Fruit fly (Drosophila melanogaster) whole organism, embryonic: Measurements from ENCODE around the gene Acp98AB.

Source experiments
- Bgb ChIP-seq: fragments of 200-800 bp; sonication (Bioruptor generic); IDR thresholded peaks from 2 replicates; pipeline ENCODE4 v1.3.6; 2022; ENCODE audit warnings: missing biosample characterization, missing genetic modification characterization; ENCODE audit not compliant: partially characterized antibody
- Bteb2 ChIP-seq: fragments of 200-800 bp; sonication (Bioruptor generic); optimal IDR thresholded peaks from 2 replicates; lab custom pipeline; 2016; ENCODE audit warnings: missing biosample characterization, missing genetic modification characterization
- CG10462 ChIP-seq: fragments of 200-800 bp; sonication (Bioruptor generic); optimal IDR thresholded peaks from 2 replicates; lab custom pipeline; 2016; ENCODE audit warnings: missing biosample characterization, missing genetic modification characterization
- CG12104 ChIP-seq: fragments of 200-800 bp; sonication (Bioruptor generic); optimal IDR thresholded peaks from 3 replicates; lab custom pipeline; 2016; ENCODE audit warnings: missing biosample characterization, missing genetic modification characterization
- CG12155 ChIP-seq: fragments of 200-800 bp; sonication (Bioruptor generic); optimal IDR thresholded peaks from 3 replicates; lab custom pipeline; 2016; ENCODE audit warnings: missing biosample characterization, missing genetic modification characterization
- CG12219 ChIP-seq: fragments of 200-800 bp; sonication (Bioruptor generic); optimal IDR thresholded peaks from 3 replicates; lab custom pipeline; 2018; ENCODE audit warnings: missing biosample characterization, mild to moderate bottlenecking, missing genetic modification characterization
- CG14014 ChIP-seq: fragments of 200-800 bp; sonication (Bioruptor generic); IDR thresholded peaks from 2 replicates; pipeline ENCODE4 v1.3.6; 2022; ENCODE audit warnings: missing biosample characterization, missing genetic modification characterization
- CG14667 ChIP-seq: fragments of 200-800 bp; sonication (Bioruptor generic); IDR thresholded peaks from 2 replicates; pipeline ENCODE4 v1.3.6; 2022; ENCODE audit warnings: missing biosample characterization, missing genetic modification characterization
- CG15011 ChIP-seq: fragments of 200-800 bp; sonication (Bioruptor generic); optimal IDR thresholded peaks from 3 replicates; lab custom pipeline; 2018; ENCODE audit warnings: missing biosample characterization, mild to moderate bottlenecking, missing genetic modification characterization
- CG16779 ChIP-seq: fragments of 200-800 bp; sonication (Bioruptor generic); IDR thresholded peaks from 2 replicates; pipeline ENCODE4 v1.3.6; 2022; ENCODE audit warnings: missing biosample characterization, missing genetic modification characterization
- CG16815 ChIP-seq: fragments of 200-800 bp; sonication (Bioruptor generic); optimal IDR thresholded peaks from 3 replicates; lab custom pipeline; 2017; ENCODE audit warnings: missing biosample characterization, mild to moderate bottlenecking, missing genetic modification characterization
- CG17361 ChIP-seq: fragments of 200-800 bp; sonication (Bioruptor generic); IDR thresholded peaks from 3 replicates; pipeline ENCODE4 v1.3.6; 2022; ENCODE audit warnings: missing biosample characterization, missing genetic modification characterization
- CG30403 ChIP-seq: fragments of 200-800 bp; sonication (Bioruptor generic); optimal IDR thresholded peaks from 3 replicates; lab custom pipeline; 2016; ENCODE audit warnings: missing biosample characterization, missing genetic modification characterization
- CG32772 ChIP-seq: fragments of 200-800 bp; sonication (Bioruptor generic); IDR thresholded peaks from 2 replicates; pipeline ENCODE4 v1.3.6; 2022; ENCODE audit warnings: missing biosample characterization, missing genetic modification characterization
- CG3281 ChIP-seq: fragments of 200-800 bp; sonication (Bioruptor generic); optimal IDR thresholded peaks from 3 replicates; lab custom pipeline; 2017; ENCODE audit warnings: missing biosample characterization, mild to moderate bottlenecking, missing genetic modification characterization
- CG4360 ChIP-seq: fragments of 200-800 bp; sonication (Bioruptor generic); IDR thresholded peaks from 2 replicates; pipeline ENCODE4 v1.3.6; 2022; ENCODE audit warnings: missing biosample characterization, missing genetic modification characterization
- CG4707 ChIP-seq: fragments of 200-800 bp; sonication (Bioruptor generic); optimal IDR thresholded peaks from 2 replicates; lab custom pipeline; 2018; ENCODE audit warnings: missing biosample characterization, mild to moderate bottlenecking, missing genetic modification characterization, moderate library complexity
- CG8924 ChIP-seq: fragments of 200-800 bp; optimal IDR thresholded peaks from 3 replicates; lab custom pipeline; 2019; ENCODE audit warnings: missing biosample characterization, mild to moderate bottlenecking, missing genetic modification characterization, moderate library complexity
- CHES-1-like ChIP-seq: fragments of 200-800 bp; sonication (Bioruptor generic); optimal IDR thresholded peaks from 2 replicates; lab custom pipeline; 2016; ENCODE audit warnings: missing biosample characterization, missing genetic modification characterization
- Chrac-16 ChIP-seq: fragments of 200-800 bp; sonication (Bioruptor generic); optimal IDR thresholded peaks from 3 replicates; lab custom pipeline; 2016; ENCODE audit warnings: missing biosample characterization, missing genetic modification characterization
- Fer2 ChIP-seq: fragments of 200-800 bp; sonication (Bioruptor generic); optimal IDR thresholded peaks from 2 replicates; lab custom pipeline; 2018; ENCODE audit warnings: missing biosample characterization, mild to moderate bottlenecking, missing genetic modification characterization, moderate library complexity
- Hand ChIP-seq: fragments of 200-800 bp; sonication (Bioruptor generic); optimal IDR thresholded peaks from 2 replicates; lab custom pipeline; 2017; ENCODE audit warnings: mild to moderate bottlenecking, missing biosample characterization, missing genetic modification reagents, missing genetic modification characterization
- Hsf ChIP-seq: fragments of 200-800 bp; sonication (Bioruptor generic); optimal IDR thresholded peaks from 3 replicates; lab custom pipeline; 2016; ENCODE audit warnings: missing biosample characterization, missing genetic modification characterization
- MBD-R2 ChIP-seq: fragments of 200-800 bp; sonication (Bioruptor generic); IDR thresholded peaks from 2 replicates; pipeline ENCODE4 v1.3.6; 2022; ENCODE audit warnings: missing biosample characterization, missing genetic modification characterization
- NC2α ChIP-seq: fragments of 200-800 bp; sonication (Bioruptor generic); optimal IDR thresholded peaks from 2 replicates; lab custom pipeline; 2016; ENCODE audit warnings: missing biosample characterization, missing genetic modification characterization
- NC2β ChIP-seq: fragments of 200-800 bp; sonication (Bioruptor generic); optimal IDR thresholded peaks from 2 replicates; lab custom pipeline; 2016; ENCODE audit warnings: missing biosample characterization, missing genetic modification characterization
- PHDP ChIP-seq: fragments of 200-800 bp; sonication (Bioruptor generic); optimal IDR thresholded peaks from 3 replicates; lab custom pipeline; 2018; ENCODE audit warnings: missing biosample characterization, mild to moderate bottlenecking, missing genetic modification characterization, moderate library complexity
- Ptx1 ChIP-seq: fragments of 200-800 bp; sonication (Bioruptor generic); IDR thresholded peaks from 2 replicates; pipeline ENCODE4 v1.3.6; 2022; ENCODE audit warnings: missing biosample characterization, missing genetic modification characterization
- Scr ChIP-seq: fragments of 200-800 bp; sonication (Bioruptor generic); IDR thresholded peaks from 2 replicates; pipeline ENCODE4 v1.3.6; 2022; ENCODE audit warnings: missing biosample characterization, missing genetic modification characterization; ENCODE audit not compliant: partially characterized antibody
- Usf ChIP-seq: fragments of 200-800 bp; sonication (Bioruptor generic); optimal IDR thresholded peaks from 2 replicates; lab custom pipeline; 2017; ENCODE audit warnings: missing genotype, missing biosample characterization, missing genetic modification characterization
- YL-1 ChIP-seq: fragments of 200-800 bp; sonication (Bioruptor generic); optimal IDR thresholded peaks from 3 replicates; lab custom pipeline; 2017; ENCODE audit warnings: missing biosample characterization, mild to moderate bottlenecking, missing genetic modification characterization
- az2 ChIP-seq: fragments of 200-800 bp; sonication (Bioruptor generic); optimal IDR thresholded peaks from 3 replicates; lab custom pipeline; 2016; ENCODE audit warnings: missing biosample characterization, missing genetic modification characterization
- br ChIP-seq: fragments of >200 bp; optimal IDR thresholded peaks from 2 replicates; lab custom pipeline; 2017
- bsh ChIP-seq, 2 experiments: fragments of 200-800 bp; sonication (Bioruptor generic); optimal IDR thresholded peaks; 2 replicates each; lab custom pipeline; 2017 to 2018; ENCODE audit warnings: mild to moderate bottlenecking in 2 of 2, missing biosample characterization in 2 of 2, missing genetic modification characterization in 2 of 2, moderate library complexity in 1 of 2
- cg ChIP-seq: fragments of 200-800 bp; sonication (Bioruptor generic); optimal IDR thresholded peaks from 3 replicates; lab custom pipeline; 2019; ENCODE audit warnings: missing biosample characterization, mild to moderate bottlenecking, missing genetic modification characterization, moderate library complexity
- ewg ChIP-seq: fragments of 200-800 bp; sonication (Bioruptor generic); optimal IDR thresholded peaks from 3 replicates; lab custom pipeline; 2017; ENCODE audit warnings: mild to moderate bottlenecking, missing biosample characterization, missing genetic modification reagents, missing genetic modification characterization
- eyg ChIP-seq: fragments of 200-800 bp; sonication (Bioruptor generic); optimal IDR thresholded peaks from 3 replicates; lab custom pipeline; 2016; ENCODE audit warnings: missing biosample characterization, missing genetic modification characterization
- fd96Cb ChIP-seq: fragments of 200-800 bp; sonication (Bioruptor generic); optimal IDR thresholded peaks from 2 replicates; lab custom pipeline; 2018; ENCODE audit warnings: missing biosample characterization, mild to moderate bottlenecking, missing genetic modification characterization, moderate library complexity
- hkb ChIP-seq, 2 experiments: fragments of 200-800 bp in 1 of 2; fragments of >200 bp in 1 of 2; sonication (Bioruptor generic) in 1 of 2; IDR thresholded peaks in 1 of 2; optimal IDR thresholded peaks in 1 of 2; 2 replicates each; pipeline versions ENCODE4 v1.3.6 to Lab custom; 2017 to 2022; ENCODE audit warnings: missing biosample characterization in 1 of 2, missing genetic modification characterization in 1 of 2
- hth ChIP-seq: fragments of >200 bp; optimal IDR thresholded peaks from 2 replicates; lab custom pipeline; 2017; ENCODE audit warnings: inconsistent platforms
- lab ChIP-seq: fragments of 200-800 bp; sonication (Bioruptor generic); optimal IDR thresholded peaks from 3 replicates; lab custom pipeline; 2017; ENCODE audit warnings: missing biosample characterization, missing genetic modification characterization, mild to moderate bottlenecking, moderate library complexity, missing genetic modification reagents
- nerfin-2 ChIP-seq: fragments of 200-800 bp; sonication (Bioruptor generic); IDR thresholded peaks from 2 replicates; pipeline ENCODE4 v1.3.6; 2022; ENCODE audit warnings: missing biosample characterization, missing genetic modification characterization; ENCODE audit not compliant: partially characterized antibody
- pb ChIP-seq: fragments of 200-800 bp; sonication (Bioruptor generic); optimal IDR thresholded peaks from 3 replicates; lab custom pipeline; 2016; ENCODE audit warnings: missing biosample characterization, missing genetic modification characterization
- pita ChIP-seq: fragments of 200-800 bp; sonication (Bioruptor generic); optimal IDR thresholded peaks from 2 replicates; lab custom pipeline; 2017; ENCODE audit warnings: missing biosample characterization, mild to moderate bottlenecking, missing genetic modification characterization
- pros ChIP-seq: fragments of 200-800 bp; sonication (Bioruptor generic); optimal IDR thresholded peaks from 3 replicates; lab custom pipeline; 2019; ENCODE audit warnings: missing biosample characterization, mild to moderate bottlenecking, missing genetic modification characterization, moderate library complexity
- rib ChIP-seq: fragments of 200-800 bp; sonication (Bioruptor generic); IDR thresholded peaks from 2 replicates; pipeline ENCODE4 v1.3.6; 2022; ENCODE audit warnings: missing biosample characterization, missing genetic modification characterization
- ro ChIP-seq: fragments of 200-800 bp; sonication (Bioruptor generic); IDR thresholded peaks from 2 replicates; pipeline ENCODE4 v1.3.6; 2022; ENCODE audit warnings: missing biosample characterization, missing genetic modification characterization
- schlank ChIP-seq: fragments of 200-800 bp; sonication (Bioruptor generic); optimal IDR thresholded peaks from 2 replicates; lab custom pipeline; 2018; ENCODE audit warnings: missing biosample characterization, mild to moderate bottlenecking, missing genetic modification characterization
- stc ChIP-seq: fragments of 200-800 bp; sonication (Bioruptor generic); IDR thresholded peaks from 2 replicates; pipeline ENCODE4 v1.3.6; 2022; ENCODE audit warnings: missing biosample characterization, missing genetic modification characterization
- tgo ChIP-seq: fragments of 200-800 bp; sonication (Bioruptor generic); IDR thresholded peaks from 3 replicates; pipeline ENCODE4 v1.3.6; 2022; ENCODE audit warnings: missing biosample characterization, missing genetic modification characterization
- vvl ChIP-seq: fragments of 200-800 bp; sonication (Bioruptor generic); IDR thresholded peaks from 2 replicates; pipeline ENCODE4 v1.3.6; 2022; ENCODE audit warnings: missing biosample characterization, missing genetic modification characterization

Gene Acp98AB

dm6 chr3R:27677174-27677726 lies 17.4 kb upstream of the Acp98AB start, which contains the start of gene Hsdl2 (continued):
- TF ChIP-seq Scr (GFP tag; lab: Robert Waterston, UW) (peak; percentile 72), bsh (GFP tag; optimal IDR thresholded peaks at IDR 0.05; lab: Kevin White, UChicago) (no peak), CG32772 (0 out of 2 replicates have a peak, but pooled peaks have one; percentile 29), CG10462 (GFP tag; lab: Kevin White, UChicago) (no peak), fd96Cb (no peak), NC2α (GFP tag; lab: Kevin White, UChicago) (no peak), CG15011 (no peak), cg (GFP tag; lab: Kevin White, UChicago) (peak; percentile 96), pita (GFP tag; lab: Kevin White, UChicago) (peak; percentile 53), YL-1 (peak; percentile 70), tgo (peak; percentile 48; the same call in 2 of the 3 replicates), hth (lab: Kevin White, UChicago) (no peak), MBD-R2 (GFP tag; lab: Robert Waterston, UW) (peak; percentile 61), ewg (no peak), CG14014 (no peak), CG16815 (GFP tag; lab: Kevin White, UChicago) (no peak), az2 (peak; percentile 29), schlank (tag; lab: Kevin White, UChicago) (no peak), br (no peak), CG4360 (GFP tag; lab: Robert Waterston, UW) (no peak), CG30403 (GFP tag; lab: Kevin White, UChicago) (peak; percentile 37), ro (no peak), CG17361 (GFP tag; lab: Robert Waterston, UW) (no peak), eyg (GFP tag; lab: Kevin White, UChicago) (no peak), hkb (optimal IDR thresholded peaks at IDR 0.05; lab: Kevin White, UChicago) (peak; percentile 52), hkb (GFP tag; IDR thresholded peaks at IDR 0.05; lab: Robert Waterston, UW) (peak; percentile 46; the same call in 1 of the 2 replicates), rib (GFP tag; lab: Robert Waterston, UW) (no peak), Fer2 (tag; lab: Kevin White, UChicago) (no peak), CHES-1-like (GFP tag; lab: Kevin White, UChicago) (peak; percentile 38), Bteb2 (GFP tag; lab: Kevin White, UChicago) (peak; percentile 44), pb (GFP tag; lab: Kevin White, UChicago) (no peak), PHDP (tag; lab: Kevin White, UChicago) (no peak), Bgb (peak; percentile 64), pros (GFP tag; lab: Kevin White, UChicago) (no peak), CG16779 (GFP tag; lab: Robert Waterston, UW) (no peak), Usf (no peak), CG12155 (no peak), vvl (GFP tag; lab: Robert Waterston, UW) (0 out of 2 replicates have a peak, but pooled peaks have one; percentile 42), CG3281 (GFP tag; lab: Kevin White, UChicago) (no peak), CG8924 (tag; lab: Kevin White, UChicago) (peak; percentile 12), Ptx1 (no peak; the same call in 1 of the 2 replicates), CG12104 (GFP tag; lab: Kevin White, UChicago) (peak; percentile 37), CG4707 (no peak), CG12219 (GFP tag; lab: Kevin White, UChicago) (no peak), Chrac-16 (GFP tag; lab: Kevin White, UChicago) (peak; percentile 45), Hand (GFP tag; lab: Kevin White, UChicago) (no peak), stc (GFP tag; lab: Robert Waterston, UW) (no peak), NC2β (no peak), lab (GFP tag; lab: Kevin White, UChicago) (no peak), CG14667 (GFP tag; lab: Robert Waterston, UW) (peak; percentile 21; the same call in 1 of the 2 replicates), nerfin-2 (GFP tag; lab: Robert Waterston, UW) (peak; percentile 57), Hsf (peak; percentile 61)
